Fruit fly (Drosophila melanogaster) whole organism, adult: ENCODE measurements around the gene acj6.
A peak's percentile ranks its signal among the peaks of the same experiment; 100 is the strongest.

ENCODE experiments used
- CG11617 ChIP-seq: fragments of 200-800 bp; sonication (Bioruptor generic); optimal IDR thresholded peaks from 2 replicates; lab custom pipeline; 2017; ENCODE audit warnings: mild to moderate bottlenecking, missing biosample characterization, missing genetic modification reagents, missing genetic modification characterization
- CG12768 ChIP-seq: fragments of 200-800 bp; sonication (Bioruptor generic); optimal IDR thresholded peaks from 2 replicates; lab custom pipeline; 2017; ENCODE audit warnings: missing biosample characterization, missing genetic modification characterization, mild to moderate bottlenecking, moderate library complexity, missing genetic modification reagents
- CG14711 ChIP-seq: fragments of 200-800 bp; sonication (Bioruptor generic); optimal IDR thresholded peaks from 2 replicates; lab custom pipeline; 2018; ENCODE audit warnings: missing biosample characterization, mild to moderate bottlenecking, missing genetic modification characterization, moderate library complexity
- CG1620 ChIP-seq: fragments of 200-800 bp; sonication (Bioruptor generic); optimal IDR thresholded peaks from 2 replicates; lab custom pipeline; 2016; ENCODE audit warnings: missing biosample characterization, missing genetic modification characterization
- CG33017 ChIP-seq: fragments of 200-800 bp; sonication (Bioruptor generic); optimal IDR thresholded peaks from 2 replicates; lab custom pipeline; 2018; ENCODE audit warnings: missing biosample characterization, mild to moderate bottlenecking, missing genetic modification characterization, moderate library complexity
- CG7045 ChIP-seq: fragments of 200-800 bp; sonication (Bioruptor generic); optimal IDR thresholded peaks from 2 replicates; lab custom pipeline; 2017; ENCODE audit warnings: missing biosample characterization, mild to moderate bottlenecking, missing genetic modification characterization
- CG7101 ChIP-seq: fragments of 200-800 bp; sonication (Bioruptor generic); optimal IDR thresholded peaks from 2 replicates; lab custom pipeline; 2018; ENCODE audit warnings: missing biosample characterization, mild to moderate bottlenecking, missing genetic modification characterization, moderate library complexity
- Clk ChIP-seq: fragments of 200-800 bp; sonication (Bioruptor generic); optimal IDR thresholded peaks from 2 replicates; lab custom pipeline; 2017; ENCODE audit warnings: missing biosample characterization, missing genetic modification characterization
- Crg-1 ChIP-seq: fragments of 200-800 bp; sonication (Bioruptor generic); optimal IDR thresholded peaks from 2 replicates; lab custom pipeline; 2016; ENCODE audit warnings: missing biosample characterization, missing genetic modification characterization
- Mnt ChIP-seq: fragments of 200-800 bp; sonication (Bioruptor generic); optimal IDR thresholded peaks from 2 replicates; lab custom pipeline; 2016; ENCODE audit warnings: missing biosample characterization, mild to moderate bottlenecking, missing genetic modification characterization
- cnc ChIP-seq, 2 experiments: fragments of >200 bp; optimal IDR thresholded peaks; 2 replicates each; lab custom pipeline; 2017
- kay ChIP-seq: fragments of 200-800 bp; sonication (Bioruptor generic); peaks from one replicate; lab custom pipeline; 2016; ENCODE audit warnings: missing biosample characterization, missing genetic modification characterization, borderline replicate concordance
- pad ChIP-seq: fragments of 200-800 bp; sonication (Bioruptor generic); optimal IDR thresholded peaks from 3 replicates; lab custom pipeline; 2017; ENCODE audit warnings: missing biosample characterization, missing genetic modification characterization, mild to moderate bottlenecking, moderate library complexity, missing genetic modification reagents
- tj ChIP-seq: fragments of 200-800 bp; sonication (Bioruptor generic); optimal IDR thresholded peaks from 3 replicates; lab custom pipeline; 2017; ENCODE audit warnings: missing biosample characterization, mild to moderate bottlenecking, missing genetic modification characterization, moderate library complexity

DNA sequence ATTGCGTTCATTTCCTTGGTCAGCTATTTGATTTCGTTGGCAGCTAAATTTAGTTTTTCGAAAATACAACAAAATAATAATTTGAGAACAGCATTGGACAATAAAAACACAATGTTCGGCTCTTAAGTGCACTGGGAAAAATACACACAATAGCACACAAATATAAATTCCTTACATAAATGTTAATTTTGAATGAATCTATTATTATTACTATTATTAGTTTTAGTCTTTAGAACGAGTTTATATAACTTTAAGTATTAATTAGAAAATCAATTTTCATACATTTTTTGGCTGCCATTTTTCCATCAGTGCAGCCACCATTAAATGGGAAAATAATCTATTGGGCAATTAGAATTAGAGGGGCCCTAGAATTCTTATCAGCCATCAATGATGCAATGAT, 68.9 kb downstream of the acj6 start:
- no peak for TF ChIP-seq cnc (optimal IDR thresholded peaks at IDR 0.05; lab: Kevin White, UChicago)
- TF ChIP-seq tj (GFP tag; lab: Kevin White, UChicago) = no peak
- TF ChIP-seq CG7101 = no peak
- TF ChIP-seq Clk = no peak
- no peak for TF ChIP-seq kay (GFP tag; lab: Kevin White, UChicago)
- no peak for TF ChIP-seq CG7045 (GFP tag; lab: Kevin White, UChicago)
- TF ChIP-seq CG11617 (GFP tag; lab: Kevin White, UChicago) = no peak
- no peak for TF ChIP-seq Mnt (GFP tag; lab: Kevin White, UChicago)
- no peak for TF ChIP-seq pad
- TF ChIP-seq CG1620 = no peak
- no peak for TF ChIP-seq CG33017 (tag; lab: Kevin White, UChicago)
- TF ChIP-seq CG14711 (tag; lab: Kevin White, UChicago) = peak; percentile 2
- no peak for TF ChIP-seq Crg-1
- TF ChIP-seq CG12768 (GFP tag; lab: Kevin White, UChicago) = no peak
